Fruit fly (Drosophila melanogaster) whole organism, wandering third instar larva: Measurements from ENCODE around the gene CG4995.

ENCODE experiments used
- Abd-B ChIP-seq: fragments of >200 bp; optimal IDR thresholded peaks from 2 replicates; lab custom pipeline; 2017; ENCODE audit warnings: missing biosample characterization, missing genetic modification characterization
- CG32264 ChIP-seq: fragments of 200-800 bp; sonication (Bioruptor generic); optimal IDR thresholded peaks from 2 replicates; lab custom pipeline; 2016; ENCODE audit warnings: missing biosample characterization, missing genetic modification characterization
- CG9705 ChIP-seq: fragments of 200-800 bp; sonication (Bioruptor generic); optimal IDR thresholded peaks from 2 replicates; lab custom pipeline; 2018; ENCODE audit warnings: missing biosample characterization, mild to moderate bottlenecking, missing genetic modification characterization
- CrebA ChIP-seq: fragments of 200-800 bp; sonication (Bioruptor generic); optimal IDR thresholded peaks from 2 replicates; lab custom pipeline; 2016; ENCODE audit warnings: missing biosample characterization, mild to moderate bottlenecking, missing genetic modification characterization, borderline replicate concordance
- Dfd ChIP-seq: fragments of >200 bp; optimal IDR thresholded peaks from 2 replicates; lab custom pipeline; 2017; ENCODE audit warnings: missing biosample characterization, missing genetic modification characterization
- Dif ChIP-seq: fragments of 200-275, 200-300 bp; sonication (Bioruptor generic); optimal IDR thresholded peaks from 2 replicates; lab custom pipeline; 2018; ENCODE audit warnings: missing biosample characterization, missing genetic modification characterization; ENCODE audit not compliant: partially characterized antibody
- GATAd ChIP-seq: sonication (Bioruptor generic); optimal IDR thresholded peaks from 2 replicates; lab custom pipeline; 2016; ENCODE audit warnings: missing biosample characterization, missing genetic modification characterization
- Hnf4 ChIP-seq: fragments of 200-800 bp; sonication (Bioruptor generic); optimal IDR thresholded peaks from 2 replicates; lab custom pipeline; 2016; ENCODE audit warnings: missing biosample characterization, mild to moderate bottlenecking, missing genetic modification characterization
- Hr78 ChIP-seq: fragments of >200 bp; optimal IDR thresholded peaks from 2 replicates; lab custom pipeline; 2017; ENCODE audit warnings: missing biosample characterization, missing genetic modification characterization
- Hr83 ChIP-seq: fragments of 200-300 bp; sonication (Bioruptor generic); optimal IDR thresholded peaks from 2 replicates; lab custom pipeline; 2016; ENCODE audit warnings: missing biosample characterization, mild to moderate bottlenecking, missing genetic modification characterization, moderate library complexity; ENCODE audit not compliant: poor library complexity, severe bottlenecking
- Jra ChIP-seq: sonication (Bioruptor generic); optimal IDR thresholded peaks from 2 replicates; lab custom pipeline; 2016; ENCODE audit warnings: missing biosample characterization, missing genetic modification characterization
- Mio ChIP-seq: sonication (Bioruptor generic); optimal IDR thresholded peaks from 2 replicates; lab custom pipeline; 2016; ENCODE audit warnings: missing biosample characterization, missing genetic modification characterization
- Myc ChIP-seq: fragments of >200 bp; optimal IDR thresholded peaks from 2 replicates; lab custom pipeline; 2017
- N ChIP-seq: fragments of >200 bp; optimal IDR thresholded peaks from 2 replicates; lab custom pipeline; 2018; ENCODE audit warnings: missing biosample characterization, missing external identifiers, missing genetic modification characterization
- OdsH ChIP-seq: fragments of 200-800 bp; sonication (Bioruptor generic); optimal IDR thresholded peaks from 2 replicates; lab custom pipeline; 2016; ENCODE audit warnings: missing biosample characterization, mild to moderate bottlenecking, missing genetic modification characterization
- Rel ChIP-seq, 2 experiments: fragments of 200-800 bp; sonication (Bioruptor generic) in 1 of 2; optimal IDR thresholded peaks; 2 replicates in 1 of 2; 3 replicates in 1 of 2; lab custom pipeline; 2016 to 2019; ENCODE audit warnings: mild to moderate bottlenecking in 2 of 2, missing biosample characterization in 2 of 2, missing genetic modification characterization in 2 of 2, moderate library complexity in 1 of 2
- Vsx2 ChIP-seq: fragments of 200-300, 225-300 bp; sonication (Bioruptor generic); optimal IDR thresholded peaks from 2 replicates; lab custom pipeline; 2018; ENCODE audit warnings: missing biosample characterization, missing genetic modification characterization; ENCODE audit not compliant: partially characterized antibody
- br ChIP-seq: fragments of 200-800 bp; sonication (Bioruptor generic); optimal IDR thresholded peaks from 2 replicates; lab custom pipeline; 2016; ENCODE audit warnings: missing biosample characterization, missing genetic modification characterization
- brk ChIP-seq: fragments of 200-800 bp; sonication (Bioruptor generic); optimal IDR thresholded peaks from 2 replicates; lab custom pipeline; 2016; ENCODE audit warnings: missing biosample characterization, mild to moderate bottlenecking, missing genetic modification characterization
- dl ChIP-seq, 2 experiments: fragments of 175-275, 200-275 bp in 1 of 2; fragments of 200-275 bp in 1 of 2; sonication (Bioruptor generic); optimal IDR thresholded peaks; lab custom pipeline; 2018; ENCODE audit warnings: mild to moderate bottlenecking in 2 of 2, missing biosample characterization in 2 of 2, missing genetic modification characterization in 2 of 2, moderate library complexity in 2 of 2; ENCODE audit not compliant: partially characterized antibody in 2 of 2, insufficient read depth in 1 of 2
- dmrt93B ChIP-seq: fragments of 200-800 bp; sonication (Bioruptor generic); optimal IDR thresholded peaks from 2 replicates; lab custom pipeline; 2018; ENCODE audit warnings: missing biosample characterization, mild to moderate bottlenecking, missing genetic modification characterization
- dsf ChIP-seq: sonication (Bioruptor generic); optimal IDR thresholded peaks from 2 replicates; lab custom pipeline; 2016; ENCODE audit warnings: missing biosample characterization, missing genetic modification characterization, borderline replicate concordance
- ey ChIP-seq: fragments of 200-800 bp; sonication (Bioruptor generic); optimal IDR thresholded peaks from 2 replicates; lab custom pipeline; 2016; ENCODE audit warnings: missing biosample characterization, missing genetic modification characterization
- foxo ChIP-seq, 2 experiments: fragments of 200-800 bp; sonication (Bioruptor generic); optimal IDR thresholded peaks; 2 replicates in 1 of 2; 3 replicates in 1 of 2; lab custom pipeline; 2016 to 2017; ENCODE audit warnings: missing biosample characterization in 2 of 2, missing genetic modification characterization in 2 of 2
- h ChIP-seq: fragments of 200-800 bp; sonication (Bioruptor generic); optimal IDR thresholded peaks from 3 replicates; lab custom pipeline; 2016; ENCODE audit warnings: missing biosample characterization, mild to moderate bottlenecking, missing genetic modification characterization
- jim ChIP-seq: fragments of 175-275, 200-325 bp; sonication (Bioruptor generic); optimal IDR thresholded peaks from 2 replicates; lab custom pipeline; 2016; ENCODE audit warnings: missing biosample characterization, mild to moderate bottlenecking, missing genetic modification characterization
- lola ChIP-seq: fragments of >200 bp; optimal IDR thresholded peaks from 2 replicates; lab custom pipeline; 2017; ENCODE audit warnings: missing biosample characterization, missing genetic modification characterization
- pan ChIP-seq: fragments of >200 bp; optimal IDR thresholded peaks from 2 replicates; lab custom pipeline; 2017
- psq ChIP-seq: fragments of 200-800 bp; sonication (Bioruptor generic); optimal IDR thresholded peaks from 3 replicates; lab custom pipeline; 2017; ENCODE audit warnings: missing biosample characterization, mild to moderate bottlenecking, missing genetic modification characterization, moderate library complexity
- rgr ChIP-seq: fragments of 200-800 bp; sonication (Bioruptor generic); optimal IDR thresholded peaks from 3 replicates; lab custom pipeline; 2016; ENCODE audit warnings: missing biosample characterization, mild to moderate bottlenecking, missing genetic modification characterization
- sv ChIP-seq: fragments of 200-800 bp; sonication (Bioruptor generic); optimal IDR thresholded peaks from 3 replicates; lab custom pipeline; 2016; ENCODE audit warnings: missing biosample characterization, missing genetic modification characterization
- tai ChIP-seq: sonication (Bioruptor generic); optimal IDR thresholded peaks from 2 replicates; lab custom pipeline; 2016; ENCODE audit warnings: missing biosample characterization, missing genetic modification characterization
- usp ChIP-seq: fragments of >200 bp; optimal IDR thresholded peaks from 2 replicates; lab custom pipeline; 2017; ENCODE audit warnings: missing biosample characterization, missing genetic modification characterization
- woc ChIP-seq: sonication (Bioruptor generic); optimal IDR thresholded peaks from 2 replicates; lab custom pipeline; 2016; ENCODE audit warnings: missing biosample characterization, mild to moderate bottlenecking, missing genetic modification characterization

The CG4995 gene

DNA sequence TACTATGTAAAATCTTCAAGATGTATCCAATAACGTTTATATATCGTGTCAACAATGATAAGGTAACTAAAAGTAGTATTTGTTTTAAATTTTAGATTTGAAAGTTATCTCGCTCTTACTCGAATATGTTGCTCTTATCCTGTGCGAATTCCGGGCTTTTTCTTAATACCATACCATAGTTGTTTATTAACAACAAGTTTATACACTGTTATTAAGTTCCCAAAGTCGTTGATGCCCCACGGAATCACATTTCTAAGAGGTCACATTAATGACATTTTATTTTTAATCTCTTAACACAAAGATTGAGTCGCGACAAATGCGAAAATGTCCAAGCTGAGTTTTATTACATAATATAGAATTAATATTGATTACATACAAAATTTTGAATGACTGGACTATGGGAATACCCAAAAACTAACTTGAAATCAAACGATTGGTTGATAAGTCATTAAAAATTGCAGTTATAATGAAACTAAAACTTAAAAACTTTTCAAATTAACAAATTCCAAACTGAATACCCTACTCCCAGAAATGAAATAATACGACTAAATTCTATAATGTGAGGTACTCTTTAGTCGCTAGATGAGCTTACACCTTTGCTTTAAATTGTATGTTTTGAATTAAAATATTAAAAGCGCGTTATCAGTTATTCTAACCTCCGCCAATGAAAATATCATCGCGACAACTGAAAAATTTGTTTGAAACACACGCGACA, 654 bp downstream of the CG4995 start, which contains the start of gene CG5381:
Gene CG5381 (minus strand): TSS at position 330 of the 715 bp plus-strand sequence.
- TF ChIP-seq Rel (GFP tag; optimal IDR thresholded peaks at IDR 0.05; lab: Kevin White, UChicago): no peak
- TF ChIP-seq Rel (tag; optimal IDR thresholded peaks at IDR 0.05; lab: Kevin White, UChicago): peak; percentile 77
- TF ChIP-seq Hnf4 (GFP tag; lab: Kevin White, UChicago): no peak
- no peak for TF ChIP-seq Dif (GFP tag; lab: Kevin White, UChicago)
- TF ChIP-seq psq (GFP tag; lab: Kevin White, UChicago): no peak

- no peak for TF ChIP-seq Rel (GFP tag; optimal IDR thresholded peaks at IDR 0.05; lab: Kevin White, UChicago)
- no peak for TF ChIP-seq Rel (tag; optimal IDR thresholded peaks at IDR 0.05; lab: Kevin White, UChicago)
- TF ChIP-seq h: no peak
- no peak for TF ChIP-seq CG9705 (GFP tag; lab: Kevin White, UChicago)
- no peak for TF ChIP-seq jim (GFP tag; lab: Kevin White, UChicago)
- no peak for TF ChIP-seq Abd-B (GFP tag; lab: Kevin White, UChicago)
- TF ChIP-seq woc (GFP tag; lab: Kevin White, UChicago): no peak
- no peak for TF ChIP-seq usp (GFP tag; lab: Kevin White, UChicago)
- no peak for TF ChIP-seq CrebA (GFP tag; lab: Kevin White, UChicago)
- TF ChIP-seq tai (GFP tag; lab: Kevin White, UChicago): no peak
- TF ChIP-seq Dif (GFP tag; lab: Kevin White, UChicago): no peak
- TF ChIP-seq Hr78 (GFP tag; lab: Kevin White, UChicago): no peak
- no peak for TF ChIP-seq OdsH
- TF ChIP-seq, all 38 proteins: peak for 0
Measured at dm6 chr2L:10327790-10328189, 5.5 kb downstream of the CG4995 start, which contains the start of gene RnrL. Gene RnrL (minus strand): TSS chr2L:10327943.

dm6 chr2L:10331066-10331847, 9.0 kb downstream of the CG4995 start, which contains the start of the genes Schip1 and Cox10:
Gene Schip1 (minus strand): TSS chr2L:10331116.
Gene Cox10 (plus strand): TSS chr2L:10331471.
- TF ChIP-seq psq (GFP tag; lab: Kevin White, UChicago): no peak
- no peak for TF ChIP-seq dmrt93B (GFP tag; lab: Kevin White, UChicago)
- no peak for TF ChIP-seq Dfd
- no peak for TF ChIP-seq pan (lab: Kevin White, UChicago)
- no peak for TF ChIP-seq usp (GFP tag; lab: Kevin White, UChicago)
- TF ChIP-seq Myc (lab: Kevin White, UChicago): no peak
- TF ChIP-seq Abd-B (GFP tag; lab: Kevin White, UChicago): no peak
- no peak for TF ChIP-seq Mio (GFP tag; lab: Kevin White, UChicago)
- TF ChIP-seq tai (GFP tag; lab: Kevin White, UChicago): no peak
- no peak for TF ChIP-seq dl (GFP tag; optimal IDR thresholded peaks at IDR 0.05; lab: Kevin White, UChicago; ENCODE audit: insufficient read depth in 1 of 2, partially characterized antibody in 2 of 2)
- no peak for TF ChIP-seq lola (GFP tag; lab: Kevin White, UChicago)
- TF ChIP-seq Hr83 (GFP tag; lab: Kevin White, UChicago): no peak
- TF ChIP-seq Jra (GFP tag; lab: Kevin White, UChicago): no peak
- TF ChIP-seq brk (GFP tag; lab: Kevin White, UChicago): no peak
- TF ChIP-seq br (GFP tag; lab: Kevin White, UChicago): no peak
- TF ChIP-seq Hnf4 (GFP tag; lab: Kevin White, UChicago): no peak
- TF ChIP-seq sv (GFP tag; lab: Kevin White, UChicago): no peak
- no peak for TF ChIP-seq Vsx2
- TF ChIP-seq CG9705 (GFP tag; lab: Kevin White, UChicago): no peak
- no peak for TF ChIP-seq CrebA (GFP tag; lab: Kevin White, UChicago)

DNA sequence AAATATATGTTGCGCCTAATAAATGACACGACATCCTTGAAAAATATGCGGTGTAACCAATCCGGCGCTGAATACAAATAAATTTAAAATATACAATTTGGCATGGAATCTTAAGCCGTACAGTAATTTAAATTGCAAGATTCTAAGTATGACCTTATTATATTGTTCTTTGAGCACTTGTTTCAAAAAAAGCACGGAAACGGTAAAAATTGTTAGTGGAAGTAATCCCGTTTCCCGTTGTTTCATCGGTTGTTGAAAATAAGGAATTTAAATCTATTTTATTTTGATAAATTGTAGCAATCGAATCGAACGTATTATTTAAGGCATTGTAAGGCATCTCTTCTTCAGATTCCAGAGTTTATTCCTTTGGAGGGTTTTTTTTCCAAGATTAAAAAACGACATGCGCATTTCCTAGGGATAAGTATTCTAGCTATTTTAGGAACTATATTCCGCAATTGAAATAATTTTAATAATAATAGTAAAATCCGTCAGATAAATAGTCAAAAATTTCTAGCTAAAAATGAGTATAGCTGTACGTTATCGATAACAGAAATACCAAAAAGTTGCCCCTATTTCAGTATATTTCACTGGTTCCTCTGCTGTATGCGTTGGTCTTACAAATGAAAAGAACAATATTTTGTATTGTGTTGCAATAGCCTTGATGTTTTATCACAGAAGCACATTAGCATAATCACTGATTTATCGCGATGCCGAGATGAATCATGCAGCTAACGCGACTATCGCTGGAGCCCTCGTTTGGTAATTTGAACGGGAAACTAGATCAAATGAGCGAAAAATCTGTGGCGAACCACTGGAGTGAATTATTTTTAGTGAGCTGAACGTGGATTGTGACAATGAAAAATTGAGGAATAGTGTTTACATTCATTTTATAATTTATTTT, 11.1 kb downstream of the CG4995 start, which contains the start of gene GATAd:
Gene GATAd (plus strand): TSS at position 644 of the 901 bp plus-strand sequence.
- TF ChIP-seq tai (GFP tag; lab: Kevin White, UChicago) (no peak), usp (GFP tag; lab: Kevin White, UChicago) (no peak), CrebA (GFP tag; lab: Kevin White, UChicago) (no peak), Hr83 (GFP tag; lab: Kevin White, UChicago) (peak; percentile 50), Rel (GFP tag; optimal IDR thresholded peaks at IDR 0.05; lab: Kevin White, UChicago) (no peak), Rel (tag; optimal IDR thresholded peaks at IDR 0.05; lab: Kevin White, UChicago) (peak; percentile 35), foxo (GFP tag; optimal IDR thresholded peaks at IDR 0.05; lab: Kevin White, UChicago) (no peak), CG32264 (GFP tag; lab: Kevin White, UChicago) (no peak), rgr (GFP tag; lab: Kevin White, UChicago) (no peak), jim (GFP tag; lab: Kevin White, UChicago) (no peak), h (no peak), Vsx2 (no peak), N (GFP tag; lab: Kevin White, UChicago) (no peak), br (GFP tag; lab: Kevin White, UChicago) (no peak), GATAd (no peak), OdsH (no peak), psq (GFP tag; lab: Kevin White, UChicago) (no peak), sv (GFP tag; lab: Kevin White, UChicago) (no peak), pan (lab: Kevin White, UChicago) (no peak), ey (GFP tag; lab: Kevin White, UChicago) (no peak), dsf (GFP tag; lab: Kevin White, UChicago) (no peak), Jra (GFP tag; lab: Kevin White, UChicago) (no peak), dmrt93B (GFP tag; lab: Kevin White, UChicago) (no peak), Hnf4 (GFP tag; lab: Kevin White, UChicago) (no peak)
